Fruit fly (Drosophila melanogaster) whole organism, prepupa: ENCODE measurements around the gene olf413.

Source experiments
- Blimp-1 ChIP-seq: fragments of 200-800 bp; sonication (Bioruptor generic); optimal IDR thresholded peaks from 3 replicates; lab custom pipeline; 2017; ENCODE audit warnings: missing biosample characterization, missing genetic modification characterization, mild to moderate bottlenecking, moderate library complexity, missing genetic modification reagents
- CG15336 ChIP-seq: fragments of 200-800 bp; sonication (Bioruptor generic); IDR thresholded peaks from 2 replicates; pipeline ENCODE4 v1.3.6; 2022; ENCODE audit warnings: missing biosample characterization, missing genetic modification characterization
- CG34406 ChIP-seq: fragments of 200-800 bp; sonication (Bioruptor generic); optimal IDR thresholded peaks from 3 replicates; lab custom pipeline; 2016; ENCODE audit warnings: missing biosample characterization, missing genetic modification characterization
- CG6854 ChIP-seq: fragments of 200-800 bp; sonication (Bioruptor generic); optimal IDR thresholded peaks from 2 replicates; lab custom pipeline; 2017; ENCODE audit warnings: missing biosample characterization, mild to moderate bottlenecking, missing genetic modification characterization
- CG8119 ChIP-seq: fragments of 200-800 bp; sonication (Bioruptor generic); IDR thresholded peaks from 3 replicates; pipeline ENCODE4 v1.3.6; 2022; ENCODE audit warnings: missing biosample characterization, missing genetic modification characterization
- CG8632 ChIP-seq: fragments of 200-800 bp; sonication (Bioruptor generic); optimal IDR thresholded peaks from 3 replicates; lab custom pipeline; 2016; ENCODE audit warnings: missing biosample characterization, missing genetic modification characterization
- Lpt ChIP-seq: fragments of 200-800 bp; sonication (Bioruptor generic); optimal IDR thresholded peaks from 3 replicates; lab custom pipeline; 2016; ENCODE audit warnings: missing biosample characterization, missing genetic modification characterization
- OdsH ChIP-seq: fragments of 200-800 bp; sonication (Bioruptor generic); optimal IDR thresholded peaks from 3 replicates; lab custom pipeline; 2016; ENCODE audit warnings: missing biosample characterization, missing genetic modification characterization
- Smox ChIP-seq: fragments of 200-800 bp; sonication (Bioruptor generic); optimal IDR thresholded peaks from 3 replicates; lab custom pipeline; 2016; ENCODE audit warnings: missing biosample characterization, missing genetic modification characterization
- fkh ChIP-seq: fragments of 200-800 bp; sonication (Bioruptor generic); optimal IDR thresholded peaks from 3 replicates; lab custom pipeline; 2017; ENCODE audit warnings: missing biosample characterization, mild to moderate bottlenecking, missing genetic modification characterization, moderate library complexity
- lz ChIP-seq: fragments of 200-800 bp; sonication (Bioruptor generic); optimal IDR thresholded peaks from 3 replicates; lab custom pipeline; 2016; ENCODE audit warnings: missing biosample characterization, missing genetic modification characterization
- spab ChIP-seq: fragments of 200-800 bp; sonication (Bioruptor generic); optimal IDR thresholded peaks from 2 replicates; lab custom pipeline; 2017; ENCODE audit warnings: missing biosample characterization, mild to moderate bottlenecking, missing genetic modification characterization, missing genetic modification reagents

- TF ChIP-seq CG6854 = no peak
- no peak for TF ChIP-seq CG8632 (GFP tag; lab: Kevin White, UChicago)
- no peak for TF ChIP-seq OdsH (GFP tag; lab: Kevin White, UChicago)
- no peak for TF ChIP-seq lz (GFP tag; lab: Kevin White, UChicago)
- TF ChIP-seq CG34406 (GFP tag; lab: Kevin White, UChicago) = no peak
- no peak for TF ChIP-seq fkh (GFP tag; lab: Kevin White, UChicago)
- TF ChIP-seq CG8119 = no peak
- TF ChIP-seq Lpt (GFP tag; lab: Kevin White, UChicago) = no peak
- TF ChIP-seq CG15336 (GFP tag; lab: Robert Waterston, UW) = no peak
- no peak for TF ChIP-seq spab
- no peak for TF ChIP-seq Smox (GFP tag; lab: Kevin White, UChicago)
- TF ChIP-seq Blimp-1 (GFP tag; lab: Kevin White, UChicago) = no peak
Observed at dm6 chr3L:22132726-22133125, 3.2 kb upstream of the olf413 start.
